Worm (Caenorhabditis elegans) whole organism, mixed stage, embryonic: ENCODE data around the gene C46A5.1.

Experiments used
- ceh-39 ChIP-seq: fragments of 150-350 bp; optimal IDR thresholded peaks from 2 replicates; lab custom pipeline; 2014; ENCODE audit warnings: missing biosample characterization, missing genetic modification characterization
- lin-32 ChIP-seq: fragments of 200-800 bp; sonication (Bioruptor generic); optimal IDR thresholded peaks from 2 replicates; lab custom pipeline; 2018; ENCODE audit warnings: mild to moderate bottlenecking, missing genetic modification characterization, missing compliant biosample characterization
- nhr-12 ChIP-seq: fragments of 150-350 bp; optimal IDR thresholded peaks from 2 replicates; lab custom pipeline; 2014; ENCODE audit warnings: missing biosample characterization, missing genetic modification characterization
- nhr-2 ChIP-seq: fragments of 150-350 bp; optimal IDR thresholded peaks from 2 replicates; lab custom pipeline; 2014; ENCODE audit warnings: missing biosample characterization, missing genetic modification characterization
- nhr-28 ChIP-seq: fragments of 150-350 bp; optimal IDR thresholded peaks from 2 replicates; lab custom pipeline; 2014; ENCODE audit warnings: missing biosample characterization, missing genetic modification characterization
- nhr-76 ChIP-seq: sonication (generic microtip); optimal IDR thresholded peaks from 2 replicates; lab custom pipeline; 2017; ENCODE audit warnings: missing biosample characterization, missing genetic modification characterization
- snpc-4 ChIP-seq: fragments of 150-350 bp; optimal IDR thresholded peaks from 2 replicates; lab custom pipeline; 2014; ENCODE audit warnings: missing biosample characterization, missing genetic modification characterization
- tbx-8 ChIP-seq: fragments of 200-800 bp; sonication (Bioruptor generic); optimal IDR thresholded peaks from 2 replicates; lab custom pipeline; 2018; ENCODE audit warnings: mild to moderate bottlenecking, missing genetic modification characterization, moderate library complexity, missing compliant biosample characterization
- zip-8 ChIP-seq: fragments of 150-350 bp; optimal IDR thresholded peaks from 2 replicates; lab custom pipeline; 2014; ENCODE audit warnings: missing biosample characterization, missing genetic modification characterization

- TF ChIP-seq nhr-12 (tag; lab: Kevin White, UChicago) (no peak), nhr-76 (tag; lab: Kevin White, UChicago) (no peak), snpc-4 (tag; lab: Kevin White, UChicago) (no peak), lin-32 (GFP tag; lab: Kevin White, UChicago) (no peak), ceh-39 (no peak), zip-8 (no peak), nhr-2 (tag; lab: Kevin White, UChicago) (no peak), nhr-28 (tag; lab: Kevin White, UChicago) (no peak), tbx-8 (GFP tag; lab: Kevin White, UChicago) (no peak)
Measured at ce11 chrIV:7736616-7737015, 27.1 kb upstream of the C46A5.1 start.
